Worm (Caenorhabditis elegans) whole organism, L4 larva: ENCODE results near the gene hbl-1.

ENCODE experiments used
- D1046.2 ChIP-seq: fragments of 200-800 bp; sonication (Bioruptor generic); IDR thresholded peaks from 2 replicates; pipeline ENCODE4 v1.3.6; 2022; ENCODE audit warnings: missing genetic modification characterization, missing compliant biosample characterization
- F26F4.8 ChIP-seq: fragments of 200-800 bp; sonication (Bioruptor generic); conservative IDR thresholded peaks from 2 replicates; pipeline ENCODE4 v1.3.6; 2022; ENCODE audit warnings: missing genetic modification characterization, missing compliant biosample characterization
- F37D6.2 ChIP-seq: sonication (generic microtip); optimal IDR thresholded peaks from 2 replicates; lab custom pipeline; 2016; ENCODE audit warnings: mild to moderate bottlenecking, missing genetic modification characterization, missing compliant biosample characterization
- T26A8.4 ChIP-seq: fragments of 200-800 bp; sonication (Bioruptor generic); IDR thresholded peaks from 2 replicates; pipeline ENCODE4 v1.3.6; 2022; ENCODE audit warnings: missing genetic modification characterization, missing compliant biosample characterization
- Y48G9A.11 ChIP-seq: fragments of 200-800 bp; sonication (Bioruptor generic); IDR thresholded peaks from 2 replicates; pipeline ENCODE4 v1.3.6; 2022; ENCODE audit warnings: missing genetic modification reagents, missing genetic modification characterization, missing compliant biosample characterization
- aha-1 ChIP-seq: fragments of 150-350 bp; peaks from one replicate; lab custom pipeline; 2014; ENCODE audit warnings: missing biosample characterization, missing genetic modification characterization
- aly-2 ChIP-seq: sonication (generic microtip); optimal IDR thresholded peaks from 2 replicates; lab custom pipeline; 2018; ENCODE audit warnings: missing biosample characterization, missing genetic modification characterization
- ama-1 ChIP-seq: fragments of 150-350 bp; optimal IDR thresholded peaks from 2 replicates; lab custom pipeline; 2014; ENCODE audit warnings: inconsistent platforms, mixed read lengths
- arid-1 ChIP-seq: fragments of 200-800 bp; sonication (Bioruptor generic); conservative IDR thresholded peaks from 2 replicates; pipeline ENCODE4 v1.3.6; 2022; ENCODE audit warnings: missing genetic modification reagents, missing genetic modification characterization, missing compliant biosample characterization
- ceh-28 ChIP-seq: fragments of 150-350 bp; optimal IDR thresholded peaks from 2 replicates; lab custom pipeline; 2014; ENCODE audit warnings: missing biosample characterization, missing genetic modification reagents, missing genetic modification characterization
- ctbp-1 ChIP-seq: fragments of 200-800 bp; sonication (Bioruptor generic); IDR thresholded peaks from 2 replicates; pipeline ENCODE4 v1.3.6; 2022; ENCODE audit warnings: missing genetic modification reagents, missing genetic modification characterization, missing compliant biosample characterization
- daf-12 ChIP-seq: fragments of 150-350 bp; optimal IDR thresholded peaks from 2 replicates; lab custom pipeline; 2014; ENCODE audit warnings: missing biosample characterization, missing genetic modification reagents, missing genetic modification characterization
- daf-16 ChIP-seq, 3 experiments: sonication (generic microtip); optimal IDR thresholded peaks; 2 replicates each; lab custom pipeline; 2016 to 2017; ENCODE audit warnings: missing genetic modification characterization in 3 of 3, missing genetic modification reagents in 3 of 3, mild to moderate bottlenecking in 2 of 3, missing compliant biosample characterization in 2 of 3, missing biosample characterization in 1 of 3, moderate library complexity in 1 of 3
- dmd-6 ChIP-seq: fragments of 200-800 bp; sonication (Bioruptor generic); IDR thresholded peaks from 2 replicates; pipeline ENCODE4 v1.3.6; 2022; ENCODE audit warnings: missing genetic modification reagents, missing genetic modification characterization, missing compliant biosample characterization
- egl-43 ChIP-seq: fragments of 200-800 bp; sonication (Bioruptor generic); IDR thresholded peaks from 2 replicates; pipeline ENCODE4 v1.3.6; 2022; ENCODE audit warnings: missing genetic modification reagents, missing genetic modification characterization, missing compliant biosample characterization
- gei-8 ChIP-seq: fragments of 200-800 bp; sonication (Bioruptor generic); optimal IDR thresholded peaks from 2 replicates; lab custom pipeline; 2018; ENCODE audit warnings: mild to moderate bottlenecking, missing genetic modification characterization, missing compliant biosample characterization
- hlh-11 ChIP-seq: fragments of 200-800 bp; sonication (Bioruptor generic); optimal IDR thresholded peaks from 2 replicates; lab custom pipeline; 2018; ENCODE audit warnings: mild to moderate bottlenecking, missing genetic modification characterization, missing compliant biosample characterization
- hlh-30 ChIP-seq: sonication (generic microtip); optimal IDR thresholded peaks from 2 replicates; lab custom pipeline; 2017; ENCODE audit warnings: antibody characterized with exemption, mild to moderate bottlenecking, missing genetic modification characterization, missing compliant biosample characterization; ENCODE audit not compliant: insufficient read depth
- hmg-1.1 ChIP-seq: fragments of 200-800 bp; sonication (Bioruptor generic); IDR thresholded peaks from 2 replicates; pipeline ENCODE4 v1.3.6; 2022; ENCODE audit warnings: missing genetic modification reagents, missing genetic modification characterization, missing compliant biosample characterization
- lim-7 ChIP-seq: fragments of 200-800 bp; sonication (Bioruptor generic); IDR thresholded peaks from 2 replicates; pipeline ENCODE4 v1.3.6; 2022; ENCODE audit warnings: missing genetic modification characterization, missing compliant biosample characterization
- lin-15B ChIP-seq: fragments of 150-350 bp; sonication (generic microtip); optimal IDR thresholded peaks from 3 replicates; lab custom pipeline; 2014; ENCODE audit warnings: missing biosample characterization, missing genetic modification characterization
- lin-38 ChIP-seq: fragments of 200-800 bp; sonication (Bioruptor generic); IDR thresholded peaks from 2 replicates; pipeline ENCODE4 v1.3.6; 2022; ENCODE audit warnings: missing genetic modification reagents, missing genetic modification characterization, missing compliant biosample characterization
- lsy-2 ChIP-seq, 2 experiments: fragments of 150-350 bp in 1 of 2; sonication (generic microtip) in 1 of 2; optimal IDR thresholded peaks; 2 replicates each; lab custom pipeline; 2014 to 2017; ENCODE audit warnings: missing biosample characterization in 2 of 2, missing genetic modification characterization in 2 of 2
- mdl-1 ChIP-seq, 2 experiments: fragments of 150-350 bp in 1 of 2; sonication (generic microtip) in 1 of 2; optimal IDR thresholded peaks; 2 replicates each; lab custom pipeline; 2014 to 2017; ENCODE audit warnings: missing biosample characterization in 2 of 2, missing genetic modification characterization in 2 of 2
- mdt-29 ChIP-seq: fragments of 200-800 bp; sonication (Bioruptor generic); IDR thresholded peaks from 2 replicates; pipeline ENCODE4 v1.3.6; 2022; ENCODE audit warnings: missing genetic modification reagents, missing genetic modification characterization, missing compliant biosample characterization
- mep-1 ChIP-seq: fragments of 150-350 bp; sonication (generic microtip); optimal IDR thresholded peaks from 3 replicates; lab custom pipeline; 2014; ENCODE audit warnings: missing biosample characterization, missing genetic modification characterization
- mes-2 ChIP-seq: sonication (generic microtip); optimal IDR thresholded peaks from 2 replicates; lab custom pipeline; 2016; ENCODE audit warnings: missing genotype, mild to moderate bottlenecking, missing genetic modification characterization, missing compliant biosample characterization; ENCODE audit not compliant: poor library complexity, severe bottlenecking
- mxl-3 ChIP-seq: fragments of 200-800 bp; sonication (Bioruptor generic); optimal IDR thresholded peaks from 2 replicates; lab custom pipeline; 2018; ENCODE audit warnings: mild to moderate bottlenecking, missing genetic modification characterization, missing compliant biosample characterization
- nhr-102 ChIP-seq: sonication (generic microtip); optimal IDR thresholded peaks from 2 replicates; lab custom pipeline; 2016; ENCODE audit warnings: mild to moderate bottlenecking, missing genetic modification characterization, moderate library complexity, missing compliant biosample characterization
- nhr-25 ChIP-seq: sonication (generic microtip); optimal IDR thresholded peaks from 2 replicates; lab custom pipeline; 2017; ENCODE audit warnings: missing genetic modification characterization, mild to moderate bottlenecking, missing compliant biosample characterization, antibody characterized with exemption, moderate library complexity, borderline replicate concordance; ENCODE audit not compliant: insufficient read depth
- nhr-28 ChIP-seq: fragments of 150-350 bp; optimal IDR thresholded peaks from 2 replicates; lab custom pipeline; 2014; ENCODE audit warnings: missing biosample characterization, missing genetic modification characterization
- nhr-6 ChIP-seq: fragments of 150-350 bp; optimal IDR thresholded peaks from 2 replicates; lab custom pipeline; 2014; ENCODE audit warnings: missing biosample characterization, missing genetic modification characterization
- rbr-2 ChIP-seq: sonication (generic microtip); optimal IDR thresholded peaks from 2 replicates; lab custom pipeline; 2016; ENCODE audit warnings: missing genotype, missing genetic modification characterization, missing compliant biosample characterization
- sdz-12 ChIP-seq: fragments of 200-800 bp; sonication (Bioruptor generic); optimal IDR thresholded peaks from 2 replicates; lab custom pipeline; 2018; ENCODE audit warnings: mild to moderate bottlenecking, missing genetic modification characterization, missing compliant biosample characterization
- spr-1 ChIP-seq: sonication (generic microtip); optimal IDR thresholded peaks from 2 replicates; lab custom pipeline; 2016; ENCODE audit warnings: mild to moderate bottlenecking, missing genetic modification characterization, missing compliant biosample characterization
- tag-97 ChIP-seq: fragments of 200-800 bp; sonication (Bioruptor generic); IDR thresholded peaks from 2 replicates; pipeline ENCODE4 v1.3.6; 2022; ENCODE audit warnings: missing genetic modification characterization, missing compliant biosample characterization
- zag-1 ChIP-seq: fragments of 150-350 bp; optimal IDR thresholded peaks from 2 replicates; lab custom pipeline; 2014; ENCODE audit warnings: missing biosample characterization, missing genetic modification characterization
- zip-2 ChIP-seq: fragments of 150-350 bp; optimal IDR thresholded peaks from 2 replicates; lab custom pipeline; 2014; ENCODE audit warnings: missing biosample characterization, missing genetic modification characterization
- ztf-11 ChIP-seq: fragments of 150-350 bp; optimal IDR thresholded peaks from 2 replicates; lab custom pipeline; 2014; ENCODE audit warnings: missing biosample characterization, missing genetic modification characterization

hbl-1 gene

DNA sequence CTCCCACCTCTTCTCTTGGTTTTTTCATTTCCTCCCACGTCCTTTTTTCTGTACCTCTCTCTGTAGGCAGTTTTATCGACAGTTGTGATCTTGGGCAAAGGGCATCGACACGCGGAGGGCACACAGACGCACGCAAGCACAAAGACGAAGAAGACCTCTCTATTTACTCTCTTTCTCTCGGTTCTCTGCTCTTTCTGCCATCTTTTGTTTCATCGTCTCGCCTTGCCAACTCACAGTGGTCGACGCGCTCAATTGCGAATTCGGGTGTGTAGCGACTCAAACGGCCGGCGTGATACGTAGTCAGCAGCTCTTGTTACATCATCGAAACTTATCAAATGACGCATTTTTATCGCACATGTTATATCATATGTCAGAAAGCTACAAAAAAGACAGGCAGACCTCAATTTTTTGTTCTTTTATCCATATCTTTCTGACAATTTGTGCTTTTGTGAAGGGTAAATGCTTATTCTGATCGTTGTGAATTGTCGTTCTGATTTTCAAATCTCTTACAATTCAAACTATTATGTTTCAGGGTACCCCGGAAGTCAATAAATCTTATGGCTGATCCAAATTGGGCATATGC lies 19.2 kb downstream of the hbl-1 start, which contains the start of gene puf-9 (continued):
- TF ChIP-seq ama-1 (lab: Kevin White, UChicago) = peak; percentile 87
- peak; percentile 94 for TF ChIP-seq mdt-29 (GFP tag; lab: Robert Waterston, UW)
- peak; percentile 69 for TF ChIP-seq ztf-11 (tag; lab: Kevin White, UChicago)
- no peak for TF ChIP-seq tag-97 (GFP tag; lab: Robert Waterston, UW)
- peak; percentile 95 to 99 for TF ChIP-seq mdl-1 (tag; optimal IDR thresholded peaks at IDR 0.05; lab: Kevin White, UChicago)
- TF ChIP-seq zag-1 (tag; lab: Kevin White, UChicago) = peak; percentile 78
- TF ChIP-seq hlh-11 (tag; lab: Kevin White, UChicago) = peak; percentile 100
- TF ChIP-seq daf-12 (tag; lab: Kevin White, UChicago) = no peak
- TF ChIP-seq Y48G9A.11 (GFP tag; lab: Robert Waterston, UW) = no peak
- TF ChIP-seq lim-7 = peak; percentile 53; the same call in 1 of the 2 replicates
- peak; percentile 94 for TF ChIP-seq arid-1 (GFP tag; lab: Robert Waterston, UW)
- TF ChIP-seq, all 104 proteins: peak for 87

DNA sequence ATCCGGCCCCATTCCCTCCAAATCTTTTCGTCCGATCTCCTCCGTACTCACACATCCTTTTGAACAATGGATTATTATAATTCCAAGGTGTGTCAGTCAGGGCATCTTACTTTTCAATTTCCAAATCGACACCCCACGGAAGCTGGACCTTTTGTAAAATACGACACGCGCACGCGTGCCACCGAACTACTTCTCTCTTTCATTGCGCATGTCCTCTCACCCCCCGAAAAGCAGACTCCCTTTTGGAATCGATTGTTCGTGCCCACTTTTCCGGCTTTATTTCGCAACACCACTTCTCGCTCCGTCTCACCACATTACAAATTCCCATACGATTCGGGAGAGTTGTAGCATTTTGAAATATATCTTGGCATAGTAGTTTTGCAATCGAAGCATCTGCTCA lies 25.3 kb downstream of the hbl-1 start:
- TF ChIP-seq mdl-1 (tag; optimal IDR thresholded peaks at IDR 0.05; lab: Kevin White, UChicago) (peak in 1 of 2 experiments; percentile 39), egl-43 (GFP tag; lab: Robert Waterston, UW) (peak; percentile 75), spr-1 (no peak), T26A8.4 (peak; percentile 56; the same call in 1 of the 2 replicates), aha-1 (tag; lab: Kevin White, UChicago) (peak; percentile 78), lsy-2 (tag; optimal IDR thresholded peaks at IDR 0.05; lab: Kevin White, UChicago) (peak in 1 of 2 experiments; percentile 50), mep-1 (tag; lab: Kevin White, UChicago) (peak; percentile 47), hlh-11 (tag; lab: Kevin White, UChicago) (peak; percentile 7), F37D6.2 (tag; lab: Kevin White, UChicago) (peak; percentile 16), D1046.2 (GFP tag; lab: Robert Waterston, UW) (no peak), ceh-28 (tag; lab: Kevin White, UChicago) (peak; percentile 46), F26F4.8 (GFP tag; lab: Robert Waterston, UW) (no peak), hlh-30 (peak; percentile 24), mes-2 (tag; lab: Kevin White, UChicago) (peak; percentile 20), ctbp-1 (GFP tag; lab: Robert Waterston, UW) (0 out of 2 replicates have a peak, but pooled peaks have one; percentile 43), daf-16 (GFP tag; optimal IDR thresholded peaks at IDR 0.05; lab: Kevin White, UChicago) (no peak), daf-16 (tag; optimal IDR thresholded peaks at IDR 0.05; lab: Kevin White, UChicago) (no peak), sdz-12 (GFP tag; lab: Kevin White, UChicago) (no peak), dmd-6 (GFP tag; lab: Robert Waterston, UW) (0 out of 2 replicates have a peak, but pooled peaks have one; percentile 8), rbr-2 (tag; lab: Kevin White, UChicago) (peak; percentile 53), lin-15B (no peak), hmg-1.1 (peak; percentile 64), zip-2 (tag; lab: Kevin White, UChicago) (no peak)

DNA sequence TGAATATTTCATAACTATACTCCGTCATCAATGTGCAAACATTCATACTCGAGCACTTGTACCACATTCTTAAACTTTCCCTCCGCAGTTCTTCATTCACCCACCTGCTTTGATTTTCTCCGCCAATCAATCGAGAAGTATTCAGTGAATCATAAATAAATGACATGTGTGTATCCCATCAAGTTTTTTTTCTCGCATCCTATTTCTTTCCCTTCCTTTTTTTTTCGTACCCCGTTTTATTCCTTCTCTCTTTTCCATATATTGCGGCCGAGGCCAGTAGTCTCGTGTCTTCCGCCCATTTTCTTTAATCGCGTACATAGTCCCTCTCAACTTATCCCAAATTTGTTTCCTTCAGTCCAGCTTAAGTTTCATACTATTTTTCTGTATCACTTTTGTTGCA lies 26.8 kb downstream of the hbl-1 start, which contains the start of gene atat-2:
Gene atat-2 (plus strand): TSS at position 398 of the 400 bp plus-strand sequence.
- TF ChIP-seq mdl-1 (tag; optimal IDR thresholded peaks at IDR 0.05; lab: Kevin White, UChicago) = peak in 1 of 2 experiments; percentile 33
- no peak for TF ChIP-seq nhr-25 (tag; lab: Kevin White, UChicago)
- peak; percentile 15 for TF ChIP-seq hlh-11 (tag; lab: Kevin White, UChicago)
- TF ChIP-seq mxl-3 (GFP tag; lab: Kevin White, UChicago) = peak; percentile 52
- no peak for TF ChIP-seq lin-38 (GFP tag; lab: Robert Waterston, UW)
- TF ChIP-seq mep-1 (tag; lab: Kevin White, UChicago) = peak; percentile 12
- peak; percentile 59 for TF ChIP-seq hlh-30
- peak; percentile 19 for TF ChIP-seq aha-1 (tag; lab: Kevin White, UChicago)
- TF ChIP-seq T26A8.4 = 0 out of 2 replicates have a peak, but pooled peaks have one; percentile 22
- no peak for TF ChIP-seq nhr-102 (tag; lab: Kevin White, UChicago)
- TF ChIP-seq lsy-2 (tag; optimal IDR thresholded peaks at IDR 0.05; lab: Kevin White, UChicago) = peak; percentile 1 to 38
- peak; percentile 20 for TF ChIP-seq nhr-6 (tag; lab: Kevin White, UChicago)
- no peak for TF ChIP-seq gei-8 (GFP tag; lab: Kevin White, UChicago)
- peak; percentile 57 for TF ChIP-seq nhr-28 (tag; lab: Kevin White, UChicago)
- no peak for TF ChIP-seq aly-2 (tag; lab: Kevin White, UChicago)
